Fruit fly (Drosophila melanogaster) whole organism, embryonic: ENCODE data around the gene shv.

ENCODE experiments used
- Antp ChIP-seq: fragments of 200-800 bp; sonication (Bioruptor generic); optimal IDR thresholded peaks from 3 replicates; lab custom pipeline; 2016; ENCODE audit warnings: missing biosample characterization, missing genetic modification characterization
- CG11398 ChIP-seq: fragments of 200-800 bp; sonication (Bioruptor generic); optimal IDR thresholded peaks from 2 replicates; lab custom pipeline; 2016; ENCODE audit warnings: missing biosample characterization, missing genetic modification characterization
- CG11456 ChIP-seq: fragments of 200-800 bp; sonication (Bioruptor generic); IDR thresholded peaks from 3 replicates; pipeline ENCODE4 v1.3.6; 2022; ENCODE audit warnings: missing biosample characterization, missing genetic modification characterization
- CG12299 ChIP-seq: fragments of 200-800 bp; sonication (Bioruptor generic); optimal IDR thresholded peaks from 2 replicates; lab custom pipeline; 2018; ENCODE audit warnings: missing biosample characterization, mild to moderate bottlenecking, missing genetic modification characterization
- CG15073 ChIP-seq: fragments of 200-800 bp; sonication (Bioruptor generic); optimal IDR thresholded peaks from 2 replicates; lab custom pipeline; 2016; ENCODE audit warnings: missing biosample characterization, missing genetic modification characterization
- CG15479 ChIP-seq: fragments of 200-800 bp; sonication (Bioruptor generic); optimal IDR thresholded peaks from 3 replicates; lab custom pipeline; 2019; ENCODE audit warnings: missing biosample characterization, mild to moderate bottlenecking, missing genetic modification characterization, moderate library complexity
- CG31224 ChIP-seq: fragments of 200-800 bp; sonication (Bioruptor generic); IDR thresholded peaks from 2 replicates; pipeline ENCODE4 v1.3.6; 2022; ENCODE audit warnings: missing biosample characterization, missing genetic modification characterization
- CG6791 ChIP-seq: fragments of 200-800 bp; sonication (Bioruptor generic); IDR thresholded peaks from 3 replicates; pipeline ENCODE4 v1.3.6; 2022; ENCODE audit warnings: missing biosample characterization, missing genetic modification characterization; ENCODE audit not compliant: partially characterized antibody
- CG7271 ChIP-seq: fragments of 200-800 bp; sonication (Bioruptor generic); optimal IDR thresholded peaks from 2 replicates; lab custom pipeline; 2018; ENCODE audit warnings: missing biosample characterization, mild to moderate bottlenecking, missing genetic modification characterization, moderate library complexity
- CG7839 ChIP-seq: fragments of 200-800 bp; sonication (Bioruptor generic); optimal IDR thresholded peaks from 3 replicates; lab custom pipeline; 2018; ENCODE audit warnings: missing biosample characterization, mild to moderate bottlenecking, missing genetic modification characterization, moderate library complexity
- CG7928 ChIP-seq: fragments of 200-800 bp; sonication (Bioruptor generic); optimal IDR thresholded peaks from 2 replicates; lab custom pipeline; 2017; ENCODE audit warnings: missing biosample characterization, mild to moderate bottlenecking, missing genetic modification characterization
- CG8281 ChIP-seq: fragments of 200-800 bp; sonication (Bioruptor generic); optimal IDR thresholded peaks from 2 replicates; lab custom pipeline; 2018; ENCODE audit warnings: missing biosample characterization, mild to moderate bottlenecking, missing genetic modification characterization, moderate library complexity
- CG8290 ChIP-seq, 3 experiments: fragments of 200-800 bp; sonication (Bioruptor generic); optimal IDR thresholded peaks; 2 replicates each; lab custom pipeline; 2016 to 2019; ENCODE audit warnings: missing biosample characterization in 3 of 3, missing genetic modification characterization in 3 of 3, mild to moderate bottlenecking in 2 of 3, moderate library complexity in 1 of 3
- CG8359 ChIP-seq: fragments of 200-800 bp; sonication (Bioruptor generic); optimal IDR thresholded peaks from 2 replicates; lab custom pipeline; 2017; ENCODE audit warnings: missing biosample characterization, mild to moderate bottlenecking, missing genetic modification characterization, borderline replicate concordance
- CTCF ChIP-seq: fragments of 200-800 bp; sonication (Bioruptor generic); optimal IDR thresholded peaks from 2 replicates; lab custom pipeline; 2017; ENCODE audit warnings: missing biosample characterization, mild to moderate bottlenecking, missing genetic modification characterization, moderate library complexity
- D19A ChIP-seq: fragments of 200-800 bp; optimal IDR thresholded peaks from 3 replicates; lab custom pipeline; 2019; ENCODE audit warnings: missing biosample characterization, mild to moderate bottlenecking, missing genetic modification characterization, moderate library complexity
- Dfd ChIP-seq, 2 experiments: fragments of >200 bp; optimal IDR thresholded peaks; 2 replicates each; lab custom pipeline; 2017; ENCODE audit warnings: missing biosample characterization in 2 of 2, missing genetic modification characterization in 2 of 2
- Dll ChIP-seq: fragments of 200-800 bp; sonication (Bioruptor generic); IDR thresholded peaks from 4 replicates; pipeline ENCODE4 v1.3.6; 2022; ENCODE audit warnings: missing biosample characterization, missing genetic modification characterization; ENCODE audit not compliant: partially characterized antibody
- E2f2 ChIP-seq: fragments of 200-800 bp; sonication (Bioruptor generic); IDR thresholded peaks from 2 replicates; pipeline ENCODE4 v1.3.6; 2022; ENCODE audit warnings: missing biosample characterization, missing genetic modification characterization
- ERR ChIP-seq: fragments of 200-800 bp; sonication (Bioruptor generic); optimal IDR thresholded peaks from 2 replicates; lab custom pipeline; 2016; ENCODE audit warnings: missing biosample characterization, missing genetic modification characterization
- HLH3B ChIP-seq: fragments of 200-800 bp; sonication (Bioruptor generic); IDR thresholded peaks from 2 replicates; pipeline ENCODE4 v1.3.6; 2022; ENCODE audit warnings: missing biosample characterization, missing genetic modification characterization
- HmgZ ChIP-seq: fragments of 200-800 bp; sonication (Bioruptor generic); optimal IDR thresholded peaks from 2 replicates; lab custom pipeline; 2018; ENCODE audit warnings: missing biosample characterization, mild to moderate bottlenecking, missing genetic modification characterization
- Hsf ChIP-seq: fragments of 200-800 bp; sonication (Bioruptor generic); optimal IDR thresholded peaks from 3 replicates; lab custom pipeline; 2016; ENCODE audit warnings: missing biosample characterization, missing genetic modification characterization
- Mes4 ChIP-seq: fragments of 200-800 bp; sonication (Bioruptor generic); optimal IDR thresholded peaks from 2 replicates; lab custom pipeline; 2016; ENCODE audit warnings: missing biosample characterization, missing genetic modification characterization
- Neu2 ChIP-seq: fragments of 200-800 bp; sonication (Bioruptor generic); optimal IDR thresholded peaks from 3 replicates; lab custom pipeline; 2016; ENCODE audit warnings: missing biosample characterization, missing genetic modification characterization, borderline replicate concordance
- Scr ChIP-seq: fragments of 200-800 bp; sonication (Bioruptor generic); IDR thresholded peaks from 2 replicates; pipeline ENCODE4 v1.3.6; 2022; ENCODE audit warnings: missing biosample characterization, missing genetic modification characterization; ENCODE audit not compliant: partially characterized antibody
- Sox100B ChIP-seq: fragments of 200-800 bp; sonication (Bioruptor generic); optimal IDR thresholded peaks from 3 replicates; lab custom pipeline; 2018; ENCODE audit warnings: missing biosample characterization, mild to moderate bottlenecking, missing genetic modification characterization
- Sry-δ ChIP-seq: fragments of 200-800 bp; sonication (Bioruptor generic); optimal IDR thresholded peaks from 2 replicates; lab custom pipeline; 2016; ENCODE audit warnings: missing biosample characterization, missing genetic modification characterization
- Trl ChIP-seq, 3 experiments: fragments of >200 bp in 2 of 3; fragments of 200-800 bp in 1 of 3; sonication (Bioruptor generic) in 1 of 3; optimal IDR thresholded peaks; 2 replicates in 1 of 3; 3 replicates in 2 of 3; lab custom pipeline; 2016 to 2017; ENCODE audit warnings: missing biosample characterization in 1 of 3, missing genetic modification characterization in 1 of 3
- abd-A ChIP-seq: fragments of 200-800 bp; sonication (Bioruptor generic); optimal IDR thresholded peaks from 3 replicates; lab custom pipeline; 2019; ENCODE audit warnings: missing biosample characterization, mild to moderate bottlenecking, missing genetic modification characterization, moderate library complexity
- crol ChIP-seq: fragments of 200-800 bp; sonication (Bioruptor generic); IDR thresholded peaks from 2 replicates; pipeline ENCODE4 v1.3.6; 2022; ENCODE audit warnings: missing biosample characterization, missing genetic modification characterization
- ems ChIP-seq: fragments of 200-800 bp; sonication (Bioruptor generic); optimal IDR thresholded peaks from 3 replicates; lab custom pipeline; 2016; ENCODE audit warnings: missing biosample characterization, missing genetic modification characterization
- gcm ChIP-seq: fragments of 200-800 bp; sonication (Bioruptor generic); optimal IDR thresholded peaks from 2 replicates; lab custom pipeline; 2019; ENCODE audit warnings: missing biosample characterization, mild to moderate bottlenecking, missing genetic modification characterization, moderate library complexity
- grn ChIP-seq: fragments of 200-800 bp; sonication (Bioruptor generic); optimal IDR thresholded peaks from 3 replicates; lab custom pipeline; 2017; ENCODE audit warnings: missing biosample characterization, missing genetic modification characterization
- lmd ChIP-seq: fragments of 200-800 bp; sonication (Bioruptor generic); IDR thresholded peaks from 2 replicates; pipeline ENCODE4 v1.3.6; 2022; ENCODE audit warnings: missing biosample characterization, missing genetic modification characterization
- maf-S ChIP-seq: fragments of 200-800 bp; sonication (Bioruptor generic); optimal IDR thresholded peaks from 2 replicates; lab custom pipeline; 2016; ENCODE audit warnings: missing biosample characterization, missing genetic modification characterization
- mirr ChIP-seq: fragments of 200-800 bp; sonication (Bioruptor generic); optimal IDR thresholded peaks from 3 replicates; lab custom pipeline; 2018; ENCODE audit warnings: missing biosample characterization, mild to moderate bottlenecking, missing genetic modification characterization
- org-1 ChIP-seq: fragments of 200-800 bp; sonication (Bioruptor generic); optimal IDR thresholded peaks from 2 replicates; lab custom pipeline; 2017; ENCODE audit warnings: missing biosample characterization, missing genetic modification characterization
- pan ChIP-seq, 4 experiments: fragments of >200 bp in 3 of 4; fragments of 200-800 bp in 1 of 4; sonication (Bioruptor generic) in 1 of 4; optimal IDR thresholded peaks in 3 of 4; IDR thresholded peaks in 1 of 4; 2 replicates each; pipeline versions ENCODE4 v1.3.6 to Lab custom; 2017 to 2022; ENCODE audit warnings: missing biosample characterization in 2 of 4, missing genetic modification characterization in 2 of 4, mixed read lengths in 1 of 4
- pita ChIP-seq: fragments of 200-800 bp; sonication (Bioruptor generic); optimal IDR thresholded peaks from 2 replicates; lab custom pipeline; 2017; ENCODE audit warnings: missing biosample characterization, mild to moderate bottlenecking, missing genetic modification characterization
- pzg ChIP-seq: fragments of 200-800 bp; sonication (Bioruptor generic); optimal IDR thresholded peaks from 3 replicates; lab custom pipeline; 2018; ENCODE audit warnings: missing biosample characterization, mild to moderate bottlenecking, missing genetic modification characterization, moderate library complexity
- scrt ChIP-seq: fragments of 200-800 bp; sonication (Bioruptor generic); optimal IDR thresholded peaks from 2 replicates; lab custom pipeline; 2018; ENCODE audit warnings: missing biosample characterization, mild to moderate bottlenecking, missing genetic modification characterization, moderate library complexity
- sd ChIP-seq: fragments of 200-800 bp; sonication (Bioruptor generic); optimal IDR thresholded peaks from 3 replicates; lab custom pipeline; 2018; ENCODE audit warnings: missing biosample characterization, mild to moderate bottlenecking, missing genetic modification characterization, moderate library complexity
- sqz ChIP-seq: fragments of 200-800 bp; sonication (Bioruptor generic); optimal IDR thresholded peaks from 3 replicates; lab custom pipeline; 2018; ENCODE audit warnings: missing biosample characterization, mild to moderate bottlenecking, missing genetic modification characterization
- ssp ChIP-seq: fragments of 200-800 bp; sonication (Bioruptor generic); IDR thresholded peaks from 2 replicates; pipeline ENCODE4 v1.3.6; 2022; ENCODE audit warnings: missing biosample characterization, missing genetic modification characterization
- tgo ChIP-seq: fragments of 200-800 bp; sonication (Bioruptor generic); IDR thresholded peaks from 3 replicates; pipeline ENCODE4 v1.3.6; 2022; ENCODE audit warnings: missing biosample characterization, missing genetic modification characterization
- trh ChIP-seq: fragments of 200-800 bp; sonication (Bioruptor generic); optimal IDR thresholded peaks from 2 replicates; lab custom pipeline; 2016; ENCODE audit warnings: missing biosample characterization, missing genetic modification characterization
- ttk ChIP-seq: fragments of 200-800 bp; sonication (Bioruptor generic); IDR thresholded peaks from 2 replicates; pipeline ENCODE4 v2.1.2; 2022; ENCODE audit warnings: missing biosample characterization, missing genetic modification characterization

shv gene

DNA sequence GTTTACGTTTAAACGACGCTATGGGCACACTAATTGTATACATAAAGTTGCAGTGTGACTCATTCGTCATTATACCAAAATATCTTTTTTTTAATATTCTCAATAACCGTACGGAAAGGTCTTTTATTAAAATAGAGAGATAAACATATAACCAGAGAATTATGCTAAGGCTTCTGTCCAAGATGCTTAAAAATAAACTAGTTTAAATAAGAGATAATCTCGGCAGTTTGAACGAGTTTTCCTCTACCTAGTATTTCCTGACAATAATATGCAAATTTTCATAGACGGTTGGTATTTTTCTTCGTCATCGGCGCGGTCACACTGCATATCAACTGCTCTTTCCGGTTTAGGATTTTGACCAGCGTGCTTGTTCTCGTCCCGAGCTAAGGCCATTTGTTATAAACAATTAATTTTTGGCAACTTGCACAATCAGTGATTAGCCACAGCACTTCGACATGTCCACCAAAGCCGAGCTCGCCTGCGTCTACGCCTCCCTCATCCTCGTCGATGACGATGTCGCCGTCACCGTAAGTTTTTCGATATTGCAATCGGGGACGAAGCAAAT, 33.2 kb upstream of the shv start, which contains the start of the genes CG13690 and RpLP1 (continued):
- TF ChIP-seq trh (GFP tag; lab: Kevin White, UChicago) (peak; percentile 10), CG15073 (GFP tag; lab: Kevin White, UChicago) (no peak), CG8359 (peak; percentile 70), CG31224 (GFP tag; lab: Robert Waterston, UW) (no peak), lmd (GFP tag; lab: Robert Waterston, UW) (no peak), CG12299 (tag; lab: Kevin White, UChicago) (peak; percentile 78), ssp (GFP tag; lab: Robert Waterston, UW) (peak; percentile 19; the same call in 1 of the 2 replicates), sd (peak; percentile 61), CG6791 (GFP tag; lab: Robert Waterston, UW) (no peak), Sox100B (GFP tag; lab: Kevin White, UChicago) (peak; percentile 86), tgo (GFP tag; lab: Robert Waterston, UW) (peak; percentile 31; the same call in 2 of the 3 replicates), mirr (GFP tag; lab: Kevin White, UChicago) (peak; percentile 77), Dfd (GFP tag; optimal IDR thresholded peaks at IDR 0.05; lab: Kevin White, UChicago) (no peak), Trl (optimal IDR thresholded peaks at IDR 0.05; lab: Kevin White, UChicago) (no peak), Trl (GFP tag; optimal IDR thresholded peaks at IDR 0.05; lab: Kevin White, UChicago) (peak; percentile 74), HLH3B (GFP tag; lab: Robert Waterston, UW) (peak; percentile 49; the same call in 1 of the 2 replicates), ERR (GFP tag; lab: Kevin White, UChicago) (no peak), pzg (GFP tag; lab: Kevin White, UChicago) (peak; percentile 86), Mes4 (GFP tag; lab: Kevin White, UChicago) (peak; percentile 89), HmgZ (tag; lab: Kevin White, UChicago) (peak; percentile 52), D19A (no peak), abd-A (tag; lab: Kevin White, UChicago) (no peak), CG15479 (GFP tag; lab: Kevin White, UChicago) (peak; percentile 29), Antp (no peak), crol (no peak), ttk (GFP tag; lab: Robert Waterston, UW) (no peak), Dll (GFP tag; lab: Robert Waterston, UW) (0 out of 4 replicates have a peak, but pooled peaks have one; percentile 42), gcm (GFP tag; lab: Kevin White, UChicago) (peak; percentile 80), Neu2 (GFP tag; lab: Kevin White, UChicago) (no peak), Scr (GFP tag; lab: Robert Waterston, UW) (no peak), CG7271 (tag; lab: Kevin White, UChicago) (peak; percentile 91), grn (GFP tag; lab: Kevin White, UChicago) (peak; percentile 66), CG7928 (GFP tag; lab: Kevin White, UChicago) (peak; percentile 68), E2f2 (GFP tag; lab: Robert Waterston, UW) (peak; percentile 82), CG11456 (GFP tag; lab: Robert Waterston, UW) (peak; percentile 76; the same call in 2 of the 3 replicates), pan (optimal IDR thresholded peaks at IDR 0.05; lab: Kevin White, UChicago) (no peak), pan (GFP tag; optimal IDR thresholded peaks at IDR 0.05 in 1 of 2, IDR thresholded peaks at IDR 0.05 in 1 of 2) (peak in 1 of 2 experiments; percentile 69), Sry-δ (GFP tag; lab: Kevin White, UChicago) (peak; percentile 58), CG7839 (tag; lab: Kevin White, UChicago) (peak; percentile 74), org-1 (GFP tag; lab: Kevin White, UChicago) (peak; percentile 67), ems (peak; percentile 53), maf-S (GFP tag; lab: Kevin White, UChicago) (peak; percentile 67), pita (GFP tag; lab: Kevin White, UChicago) (no peak), CTCF (GFP tag; lab: Kevin White, UChicago) (peak; percentile 67), CG11398 (GFP tag; lab: Kevin White, UChicago) (peak; percentile 72), sqz (GFP tag; lab: Kevin White, UChicago) (peak; percentile 90), CG8290 (GFP tag; optimal IDR thresholded peaks at IDR 0.05; lab: Kevin White, UChicago) (peak; percentile 56), CG8290 (tag; optimal IDR thresholded peaks at IDR 0.05; lab: Kevin White, UChicago) (peak; percentile 41 to 85), Hsf (GFP tag; lab: Kevin White, UChicago) (peak; percentile 78), scrt (peak; percentile 81), CG8281 (tag; lab: Kevin White, UChicago) (peak; percentile 17)
